Worm (Caenorhabditis elegans) whole organism, L3 larva: ENCODE data around the gene msp-36.

Experiments used
- ZK546.5 ChIP-seq: sonication (generic microtip); optimal IDR thresholded peaks from 2 replicates; lab custom pipeline; 2017; ENCODE audit warnings: missing biosample characterization, missing genetic modification characterization
- elt-3 ChIP-seq, 3 experiments: fragments of 150-350 bp in 1 of 3; sonication (generic microtip) in 2 of 3; optimal IDR thresholded peaks; 2 replicates in 2 of 3; 4 replicates in 1 of 3; lab custom pipeline; 2014 to 2017; ENCODE audit warnings: missing biosample characterization in 3 of 3, missing genetic modification characterization in 3 of 3
- eor-1 ChIP-seq, 2 experiments: fragments of 150-350 bp; optimal IDR thresholded peaks; 2 replicates each; lab custom pipeline; 2014 to 2018; ENCODE audit warnings: missing biosample characterization in 2 of 2, missing genetic modification characterization in 2 of 2
- lin-15B ChIP-seq: fragments of 150-350 bp; optimal IDR thresholded peaks from 2 replicates; lab custom pipeline; 2014; ENCODE audit warnings: missing biosample characterization, missing genetic modification characterization
- mml-1 ChIP-seq: fragments of 150-350 bp; sonication (generic microtip); optimal IDR thresholded peaks from 3 replicates; lab custom pipeline; 2014; ENCODE audit warnings: missing biosample characterization, missing genetic modification characterization
- nfya-1 ChIP-seq: sonication (generic microtip); optimal IDR thresholded peaks from 2 replicates; lab custom pipeline; 2017; ENCODE audit warnings: missing genetic modification characterization, mild to moderate bottlenecking, missing compliant biosample characterization, antibody characterized with exemption, moderate library complexity; ENCODE audit not compliant: insufficient read depth
- nhr-76 ChIP-seq: fragments of 150-350 bp; sonication (generic microtip); optimal IDR thresholded peaks from 5 replicates; lab custom pipeline; 2014; ENCODE audit warnings: missing biosample characterization, missing genetic modification characterization
- nhr-77 ChIP-seq: fragments of 150-350 bp; optimal IDR thresholded peaks from 2 replicates; lab custom pipeline; 2014; ENCODE audit warnings: missing biosample characterization, missing genetic modification characterization
- snpc-4 ChIP-seq: fragments of 150-350 bp; optimal IDR thresholded peaks from 2 replicates; lab custom pipeline; 2014; ENCODE audit warnings: missing biosample characterization, missing genetic modification characterization

ce11 chrIV:10078003-10078402 is 17.2 kb upstream of the msp-36 start:
- TF ChIP-seq ZK546.5 (tag; lab: Kevin White, UChicago), result no peak
- no peak for TF ChIP-seq nhr-76 (tag; lab: Kevin White, UChicago)
- no peak for TF ChIP-seq eor-1 (tag; optimal IDR thresholded peaks at IDR 0.05; lab: Kevin White, UChicago)
- no peak for TF ChIP-seq elt-3 (tag; optimal IDR thresholded peaks at IDR 0.05; lab: Kevin White, UChicago)
- no peak for TF ChIP-seq snpc-4 (tag; lab: Kevin White, UChicago)
- TF ChIP-seq lin-15B (tag; lab: Kevin White, UChicago), result no peak
- TF ChIP-seq nhr-77 (tag; lab: Kevin White, UChicago), result no peak
- no peak for TF ChIP-seq mml-1 (tag; lab: Kevin White, UChicago)
- no peak for TF ChIP-seq nfya-1
